Fruit fly (Drosophila melanogaster): Measurements from ENCODE around the gene CG7600.

DNA sequence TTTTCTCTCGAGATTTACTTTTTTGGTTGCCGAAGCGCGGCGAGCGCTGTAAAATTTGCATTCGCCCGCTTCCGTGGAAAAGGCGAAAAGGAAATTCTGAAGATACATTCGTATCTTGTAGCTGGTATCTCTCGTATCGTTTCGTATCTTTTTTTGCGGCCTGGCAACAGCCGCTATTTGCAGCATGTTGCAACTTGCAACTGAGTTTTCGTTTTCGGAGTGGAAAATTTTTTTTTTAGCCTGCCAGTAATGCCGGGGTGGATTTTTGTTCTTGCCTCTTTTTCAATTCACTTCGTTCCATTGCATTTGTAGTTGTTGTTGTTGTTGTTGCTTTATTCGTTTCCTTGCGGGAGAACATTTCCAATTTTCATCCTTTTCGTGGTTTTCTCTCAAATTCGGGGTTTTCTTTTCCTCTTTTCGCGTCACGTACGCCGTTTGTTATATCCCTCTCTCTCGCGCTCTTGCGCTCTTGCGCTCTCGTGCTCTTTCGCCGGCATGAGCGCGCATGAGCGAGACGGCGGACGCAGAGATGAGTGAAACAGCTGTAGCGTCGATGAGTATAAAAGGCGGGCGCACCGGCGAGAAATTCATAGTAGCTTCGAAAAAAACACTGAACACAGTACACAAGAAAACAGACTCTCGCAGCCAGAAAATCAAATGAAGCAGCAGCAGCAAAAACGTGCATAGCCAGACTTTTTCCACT, 41.3 kb downstream of the CG7600 start, which contains the start of gene scyl:
- peak; percentile 46 for TF ChIP-seq ovo (GFP tag; optimal IDR thresholded peaks at IDR 0.05)
- no peak for TF ChIP-seq kay (GFP tag; ENCODE audit: borderline replicate concordance)
- TF ChIP-seq CG14711 (tag; optimal IDR thresholded peaks at IDR 0.05) = peak; percentile 37
- TF ChIP-seq CG7045 (GFP tag; optimal IDR thresholded peaks at IDR 0.05) = no peak
- peak; percentile 35 for TF ChIP-seq CG11617 (GFP tag; optimal IDR thresholded peaks at IDR 0.05)
- TF ChIP-seq toe (GFP tag; optimal IDR thresholded peaks at IDR 0.05) = no peak
- TF ChIP-seq CG1620 (GFP tag; optimal IDR thresholded peaks at IDR 0.05) = peak; percentile 9

Data from whole organism, adult.